Worm (Caenorhabditis elegans): Measurements from ENCODE around the gene dbt-1.

DNA sequence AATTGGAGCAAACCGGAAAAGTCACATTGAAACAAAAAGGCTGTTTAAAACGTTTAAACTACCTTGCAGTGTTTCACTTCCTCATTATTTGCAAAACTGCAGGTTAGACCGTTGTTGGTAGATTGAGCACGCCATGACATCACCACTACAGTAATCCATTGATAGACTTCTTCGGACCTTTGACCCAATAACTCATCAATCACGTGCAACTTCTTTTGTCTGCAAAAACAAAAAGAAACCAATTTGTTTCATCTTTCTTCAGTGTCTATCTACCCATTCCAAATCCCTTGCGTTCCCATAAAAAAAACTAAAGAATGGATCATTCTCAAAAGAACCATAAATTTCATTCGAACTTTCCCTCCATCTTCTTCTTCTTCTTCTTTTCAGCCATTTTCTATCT, 36.1 kb upstream of the dbt-1 start:
- TF ChIP-seq snpc-4 (GFP tag; optimal IDR thresholded peaks at IDR 0.05) (no peak), snpc-4 (tag; optimal IDR thresholded peaks at IDR 0.05) (no peak), nhr-90 (tag; optimal IDR thresholded peaks at IDR 0.05) (no peak)
